Fruit fly (Drosophila melanogaster) whole organism, prepupa: Measurements from ENCODE around the gene CG9643.
A peak's percentile ranks its signal among the peaks of the same experiment; 100 is the strongest.

Source experiments
- Blimp-1 ChIP-seq: fragments of 200-800 bp; sonication (Bioruptor generic); optimal IDR thresholded peaks from 3 replicates; lab custom pipeline; 2017; ENCODE audit warnings: missing biosample characterization, missing genetic modification characterization, mild to moderate bottlenecking, moderate library complexity, missing genetic modification reagents
- CG10631 ChIP-seq: fragments of 200-800 bp; sonication (Bioruptor generic); optimal IDR thresholded peaks from 2 replicates; lab custom pipeline; 2016; ENCODE audit warnings: missing biosample characterization, missing genetic modification characterization
- CG10669 ChIP-seq: fragments of 200-800 bp; sonication (Bioruptor generic); optimal IDR thresholded peaks from 3 replicates; lab custom pipeline; 2018; ENCODE audit warnings: missing biosample characterization, mild to moderate bottlenecking, missing genetic modification characterization, moderate library complexity
- CG11294 ChIP-seq: fragments of 200-800 bp; sonication (Bioruptor generic); IDR thresholded peaks from 2 replicates; pipeline ENCODE4 v1.3.6; 2022; ENCODE audit warnings: missing biosample characterization, missing genetic modification characterization
- CG11762 ChIP-seq: fragments of 200-800 bp; sonication (Bioruptor generic); optimal IDR thresholded peaks from 3 replicates; lab custom pipeline; 2016; ENCODE audit warnings: missing biosample characterization, missing genetic modification characterization; ENCODE audit not compliant: insufficient read depth
- CG15336 ChIP-seq: fragments of 200-800 bp; sonication (Bioruptor generic); IDR thresholded peaks from 2 replicates; pipeline ENCODE4 v1.3.6; 2022; ENCODE audit warnings: missing biosample characterization, missing genetic modification characterization
- CG1621 ChIP-seq: fragments of 200-800 bp; sonication (Bioruptor generic); optimal IDR thresholded peaks from 3 replicates; lab custom pipeline; 2018; ENCODE audit warnings: missing biosample characterization, mild to moderate bottlenecking, missing genetic modification characterization
- CG3032 ChIP-seq: fragments of 200-800 bp; optimal IDR thresholded peaks from 2 replicates; lab custom pipeline; 2019; ENCODE audit warnings: missing biosample characterization, mild to moderate bottlenecking, missing genetic modification characterization, moderate library complexity
- CG31627 ChIP-seq: fragments of 200-800 bp; sonication (Bioruptor generic); optimal IDR thresholded peaks from 3 replicates; lab custom pipeline; 2016; ENCODE audit warnings: missing biosample characterization, missing genetic modification characterization
- CG32006 ChIP-seq: fragments of 200-800 bp; sonication (Bioruptor generic); optimal IDR thresholded peaks from 3 replicates; lab custom pipeline; 2017; ENCODE audit warnings: missing biosample characterization, mild to moderate bottlenecking, missing genetic modification characterization
- CG34406 ChIP-seq: fragments of 200-800 bp; sonication (Bioruptor generic); optimal IDR thresholded peaks from 3 replicates; lab custom pipeline; 2016; ENCODE audit warnings: missing biosample characterization, missing genetic modification characterization
- CG4318 ChIP-seq: fragments of 200-800 bp; sonication (Bioruptor generic); optimal IDR thresholded peaks from 3 replicates; lab custom pipeline; 2017; ENCODE audit warnings: missing biosample characterization, mild to moderate bottlenecking, missing genetic modification characterization
- CG6163 ChIP-seq: fragments of 200-800 bp; sonication (Bioruptor generic); IDR thresholded peaks from 3 replicates; pipeline ENCODE4 v1.3.6; 2022; ENCODE audit warnings: missing biosample characterization, missing genetic modification characterization
- CG6276 ChIP-seq: fragments of 200-800 bp; sonication (Bioruptor generic); optimal IDR thresholded peaks from 2 replicates; lab custom pipeline; 2017; ENCODE audit warnings: missing biosample characterization, mild to moderate bottlenecking, missing genetic modification characterization
- CG6808 ChIP-seq: fragments of 200-800 bp; sonication (Bioruptor generic); optimal IDR thresholded peaks from 3 replicates; lab custom pipeline; 2017; ENCODE audit warnings: missing biosample characterization, missing genetic modification characterization, mild to moderate bottlenecking, moderate library complexity, missing genetic modification reagents
- CG6854 ChIP-seq: fragments of 200-800 bp; sonication (Bioruptor generic); optimal IDR thresholded peaks from 2 replicates; lab custom pipeline; 2017; ENCODE audit warnings: missing biosample characterization, mild to moderate bottlenecking, missing genetic modification characterization
- CG8119 ChIP-seq: fragments of 200-800 bp; sonication (Bioruptor generic); IDR thresholded peaks from 3 replicates; pipeline ENCODE4 v1.3.6; 2022; ENCODE audit warnings: missing biosample characterization, missing genetic modification characterization
- CG8632 ChIP-seq: fragments of 200-800 bp; sonication (Bioruptor generic); optimal IDR thresholded peaks from 3 replicates; lab custom pipeline; 2016; ENCODE audit warnings: missing biosample characterization, missing genetic modification characterization
- CG9139 ChIP-seq: fragments of 200-800 bp; sonication (Bioruptor generic); optimal IDR thresholded peaks from 3 replicates; lab custom pipeline; 2017; ENCODE audit warnings: missing biosample characterization, mild to moderate bottlenecking, missing genetic modification characterization
- Eip75B ChIP-seq: fragments of 200-800 bp; sonication (Bioruptor generic); optimal IDR thresholded peaks from 3 replicates; lab custom pipeline; 2016; ENCODE audit warnings: missing biosample characterization, missing genetic modification characterization
- Eip93F ChIP-seq: fragments of 200-800 bp; sonication (Bioruptor generic); optimal IDR thresholded peaks from 2 replicates; lab custom pipeline; 2016; ENCODE audit warnings: missing biosample characterization, mild to moderate bottlenecking, missing genetic modification characterization
- Ets21C ChIP-seq: fragments of 200-800 bp; sonication (Bioruptor generic); optimal IDR thresholded peaks from 3 replicates; lab custom pipeline; 2016; ENCODE audit warnings: missing biosample characterization, missing genetic modification characterization
- Ets96B ChIP-seq: fragments of 200-800 bp; optimal IDR thresholded peaks from 2 replicates; lab custom pipeline; 2019; ENCODE audit warnings: missing biosample characterization, mild to moderate bottlenecking, missing genetic modification characterization, moderate library complexity
- Gug ChIP-seq: fragments of 200-800 bp; sonication (Bioruptor generic); IDR thresholded peaks from 2 replicates; pipeline ENCODE4 v1.3.6; 2022; ENCODE audit warnings: missing biosample characterization, missing genetic modification characterization
- Hr38 ChIP-seq: sonication (Bioruptor generic); optimal IDR thresholded peaks from 2 replicates; lab custom pipeline; 2016; ENCODE audit warnings: missing biosample characterization, missing genetic modification characterization
- Hr39 ChIP-seq: fragments of 200-800 bp; sonication (Bioruptor generic); optimal IDR thresholded peaks from 2 replicates; lab custom pipeline; 2016; ENCODE audit warnings: missing biosample characterization, missing genetic modification characterization
- Hr4 ChIP-seq: fragments of 200-800 bp; sonication (Bioruptor generic); optimal IDR thresholded peaks from 3 replicates; lab custom pipeline; 2016; ENCODE audit warnings: missing biosample characterization, missing genetic modification characterization
- Lpt ChIP-seq: fragments of 200-800 bp; sonication (Bioruptor generic); optimal IDR thresholded peaks from 3 replicates; lab custom pipeline; 2016; ENCODE audit warnings: missing biosample characterization, missing genetic modification characterization
- Met ChIP-seq: fragments of 200-800 bp; sonication (Bioruptor generic); optimal IDR thresholded peaks from 3 replicates; lab custom pipeline; 2016; ENCODE audit warnings: missing biosample characterization, missing genetic modification characterization
- OdsH ChIP-seq: fragments of 200-800 bp; sonication (Bioruptor generic); optimal IDR thresholded peaks from 3 replicates; lab custom pipeline; 2016; ENCODE audit warnings: missing biosample characterization, missing genetic modification characterization
- Smox ChIP-seq: fragments of 200-800 bp; sonication (Bioruptor generic); optimal IDR thresholded peaks from 3 replicates; lab custom pipeline; 2016; ENCODE audit warnings: missing biosample characterization, missing genetic modification characterization
- Sox102F ChIP-seq: fragments of 200-800 bp; sonication (Bioruptor generic); optimal IDR thresholded peaks from 2 replicates; lab custom pipeline; 2016; ENCODE audit warnings: missing biosample characterization, mild to moderate bottlenecking, missing genetic modification characterization
- achi ChIP-seq: fragments of 200-800 bp; sonication (Bioruptor generic); optimal IDR thresholded peaks from 3 replicates; lab custom pipeline; 2016; ENCODE audit warnings: missing biosample characterization, missing genetic modification characterization
- acj6 ChIP-seq: fragments of 200-800 bp; sonication (Bioruptor generic); optimal IDR thresholded peaks from 3 replicates; lab custom pipeline; 2016; ENCODE audit warnings: missing biosample characterization, missing genetic modification characterization
- cyc ChIP-seq: fragments of 200-800 bp; sonication (Bioruptor generic); optimal IDR thresholded peaks from 3 replicates; lab custom pipeline; 2016; ENCODE audit warnings: missing biosample characterization, missing genetic modification characterization
- dsx ChIP-seq: fragments of 200-800 bp; optimal IDR thresholded peaks from 3 replicates; lab custom pipeline; 2019; ENCODE audit warnings: missing biosample characterization, mild to moderate bottlenecking, missing genetic modification characterization, moderate library complexity; ENCODE audit not compliant: poor library complexity, severe bottlenecking
- eg ChIP-seq: fragments of 200-800 bp; sonication (Bioruptor generic); IDR thresholded peaks from 3 replicates; pipeline ENCODE4 v1.3.6; 2022; ENCODE audit warnings: missing biosample characterization, missing genetic modification characterization
- esn ChIP-seq: fragments of 200-800 bp; sonication (Bioruptor generic); optimal IDR thresholded peaks from 2 replicates; lab custom pipeline; 2016; ENCODE audit warnings: missing biosample characterization, mild to moderate bottlenecking, missing genetic modification characterization, moderate library complexity
- fd85E ChIP-seq: fragments of 200-800 bp; sonication (Bioruptor generic); optimal IDR thresholded peaks from 3 replicates; lab custom pipeline; 2016; ENCODE audit warnings: missing biosample characterization, missing genetic modification characterization
- fkh ChIP-seq: fragments of 200-800 bp; sonication (Bioruptor generic); optimal IDR thresholded peaks from 3 replicates; lab custom pipeline; 2017; ENCODE audit warnings: missing biosample characterization, mild to moderate bottlenecking, missing genetic modification characterization, moderate library complexity
- lz ChIP-seq: fragments of 200-800 bp; sonication (Bioruptor generic); optimal IDR thresholded peaks from 3 replicates; lab custom pipeline; 2016; ENCODE audit warnings: missing biosample characterization, missing genetic modification characterization
- net ChIP-seq: fragments of 200-800 bp; sonication (Bioruptor generic); optimal IDR thresholded peaks from 3 replicates; lab custom pipeline; 2016; ENCODE audit warnings: missing biosample characterization, missing genetic modification characterization
- pdm3 ChIP-seq: fragments of 200-800 bp; sonication (Bioruptor generic); optimal IDR thresholded peaks from 3 replicates; lab custom pipeline; 2016; ENCODE audit warnings: missing biosample characterization, missing genetic modification characterization
- salr ChIP-seq, 2 experiments: fragments of 200-800 bp; sonication (Bioruptor generic); optimal IDR thresholded peaks; 3 replicates each; lab custom pipeline; 2016 to 2018; ENCODE audit warnings: missing biosample characterization in 2 of 2, missing genetic modification characterization in 2 of 2, mild to moderate bottlenecking in 1 of 2
- spab ChIP-seq: fragments of 200-800 bp; sonication (Bioruptor generic); optimal IDR thresholded peaks from 2 replicates; lab custom pipeline; 2017; ENCODE audit warnings: missing biosample characterization, mild to moderate bottlenecking, missing genetic modification characterization, missing genetic modification reagents
- ss ChIP-seq, 2 experiments: fragments of 200-800 bp; sonication (Bioruptor generic); optimal IDR thresholded peaks; 2 replicates in 1 of 2; 3 replicates in 1 of 2; lab custom pipeline; 2017 to 2018; ENCODE audit warnings: mild to moderate bottlenecking in 2 of 2, missing biosample characterization in 2 of 2, missing genetic modification characterization in 2 of 2, moderate library complexity in 1 of 2
- svp ChIP-seq: fragments of 200-800 bp; sonication (Bioruptor generic); peaks from one replicate; lab custom pipeline; 2016; ENCODE audit warnings: missing biosample characterization, missing genetic modification characterization
- topi ChIP-seq: fragments of 200-800 bp; sonication (Bioruptor generic); optimal IDR thresholded peaks from 3 replicates; lab custom pipeline; 2016; ENCODE audit warnings: missing biosample characterization, missing genetic modification characterization
- vri ChIP-seq: fragments of 200-800 bp; sonication (Bioruptor generic); optimal IDR thresholded peaks from 3 replicates; lab custom pipeline; 2016; ENCODE audit warnings: missing biosample characterization, mild to moderate bottlenecking, missing genetic modification characterization

The CG9643 gene

dm6 chr2L:2976829-2977228, 2.3 kb downstream of the CG9643 start, which contains the start of the genes CG9641 and CG3165 (continued):
- TF ChIP-seq lz (GFP tag; lab: Kevin White, UChicago): peak; percentile 92

- peak; percentile 88 for TF ChIP-seq Lpt
- TF ChIP-seq Ets96B (tag; lab: Kevin White, UChicago): peak; percentile 87
- peak; percentile 66 for TF ChIP-seq CG1621
- TF ChIP-seq CG34406 (GFP tag; lab: Kevin White, UChicago): peak; percentile 90
- peak; percentile 40 for TF ChIP-seq CG6854 (GFP tag; lab: Kevin White, UChicago)
- peak; percentile 76 for TF ChIP-seq CG6163 (GFP tag; lab: Robert Waterston, UW)
- TF ChIP-seq CG10631 (GFP tag; lab: Kevin White, UChicago): peak; percentile 94
- TF ChIP-seq Met (GFP tag; lab: Kevin White, UChicago): peak; percentile 84
- peak; percentile 89 for TF ChIP-seq topi (GFP tag; lab: Kevin White, UChicago)
- peak; percentile 88 for TF ChIP-seq cyc
- no peak for TF ChIP-seq CG6276 (GFP tag; lab: Kevin White, UChicago)
- TF ChIP-seq svp (GFP tag; lab: Kevin White, UChicago): no peak
- TF ChIP-seq CG15336 (GFP tag; lab: Robert Waterston, UW): peak; percentile 86
- peak; percentile 90 for TF ChIP-seq dsx (GFP tag; lab: Kevin White, UChicago)
- peak; percentile 91 for TF ChIP-seq Hr4 (GFP tag; lab: Kevin White, UChicago)
- peak; percentile 82 for TF ChIP-seq Eip75B (GFP tag; lab: Kevin White, UChicago)
- peak; percentile 90 for TF ChIP-seq CG11762 (GFP tag; lab: Kevin White, UChicago)
- TF ChIP-seq fd85E (GFP tag; lab: Kevin White, UChicago): no peak
- peak; percentile 84 for TF ChIP-seq spab (GFP tag; lab: Kevin White, UChicago)
- peak; percentile 89 for TF ChIP-seq CG4318
- TF ChIP-seq OdsH: peak; percentile 93
- TF ChIP-seq Eip93F (GFP tag; lab: Kevin White, UChicago): peak; percentile 54
- TF ChIP-seq salr (GFP tag; optimal IDR thresholded peaks at IDR 0.05; lab: Kevin White, UChicago): peak in 1 of 2 experiments; percentile 53
- peak; percentile 92 for TF ChIP-seq acj6 (GFP tag; lab: Kevin White, UChicago)
- peak; percentile 90 for TF ChIP-seq CG8632 (GFP tag; lab: Kevin White, UChicago)
- TF ChIP-seq CG31627 (GFP tag; lab: Kevin White, UChicago): peak; percentile 90
- TF ChIP-seq achi (GFP tag; lab: Kevin White, UChicago): peak; percentile 91
- TF ChIP-seq CG32006: peak; percentile 96
- peak; percentile 68 for TF ChIP-seq CG9139 (GFP tag; lab: Kevin White, UChicago)
- peak; percentile 85 for TF ChIP-seq Smox (GFP tag; lab: Kevin White, UChicago)
- TF ChIP-seq vri (GFP tag; lab: Kevin White, UChicago): no peak
- peak; percentile 88 for TF ChIP-seq CG8119 (GFP tag; lab: Robert Waterston, UW)
- peak; percentile 94 for TF ChIP-seq esn (GFP tag; lab: Kevin White, UChicago)
- TF ChIP-seq eg (GFP tag; lab: Robert Waterston, UW): peak; percentile 85
- peak; percentile 90 for TF ChIP-seq CG6808 (GFP tag; lab: Kevin White, UChicago)
- TF ChIP-seq Ets21C (GFP tag; lab: Kevin White, UChicago): peak; percentile 80
- TF ChIP-seq CG10669 (GFP tag; lab: Kevin White, UChicago): peak; percentile 87
- TF ChIP-seq Gug (GFP tag; lab: Robert Waterston, UW): peak; percentile 66
- peak; percentile 78 to 91 for TF ChIP-seq ss (GFP tag; optimal IDR thresholded peaks at IDR 0.05; lab: Kevin White, UChicago)
- peak; percentile 82 for TF ChIP-seq Blimp-1 (GFP tag; lab: Kevin White, UChicago)
- peak; percentile 89 for TF ChIP-seq lz (GFP tag; lab: Kevin White, UChicago)
- TF ChIP-seq fkh (GFP tag; lab: Kevin White, UChicago): peak; percentile 92
- TF ChIP-seq Sox102F (GFP tag; lab: Kevin White, UChicago): peak; percentile 84
- peak; percentile 88 for TF ChIP-seq Hr39 (GFP tag; lab: Kevin White, UChicago)
- TF ChIP-seq CG3032 (tag; lab: Kevin White, UChicago): peak; percentile 90
- TF ChIP-seq net: peak; percentile 89
- TF ChIP-seq pdm3 (GFP tag; lab: Kevin White, UChicago): peak; percentile 91
- peak; percentile 76 for TF ChIP-seq CG11294 (GFP tag; lab: Robert Waterston, UW)
- TF ChIP-seq Hr38 (GFP tag; lab: Kevin White, UChicago): no peak
These were observed 6.6 kb downstream of the CG9643 start, which contains the start of the genes Rrp1 and gammaTub23C for dm6 chr2L:2972439-2972936. Gene Rrp1, minus strand, starts transcription at chr2L:2972508. Gene gammaTub23C, plus strand, starts transcription at chr2L:2972891.
